Fruit fly (Drosophila melanogaster) whole organism, embryonic: ENCODE data around the gene CG12009.
A peak's percentile ranks its signal among the peaks of the same experiment; 100 is the strongest.

Source experiments
- Adf1 ChIP-seq: fragments of 200-800 bp; sonication (Bioruptor generic); IDR thresholded peaks from 2 replicates; pipeline ENCODE4 v1.3.6; 2022; ENCODE audit warnings: missing biosample characterization, missing genetic modification characterization
- B-H1 ChIP-seq: fragments of 200-800 bp; sonication (Bioruptor generic); IDR thresholded peaks from 3 replicates; pipeline ENCODE4 v1.3.6; 2022; ENCODE audit warnings: missing biosample characterization, missing genetic modification characterization
- C15 ChIP-seq: fragments of 200-800 bp; sonication (Bioruptor generic); IDR thresholded peaks from 3 replicates; pipeline ENCODE4 v1.3.6; 2022; ENCODE audit warnings: missing biosample characterization, missing genetic modification characterization
- CG11247 ChIP-seq: fragments of 200-800 bp; sonication (Bioruptor generic); IDR thresholded peaks from 2 replicates; pipeline ENCODE4 v1.3.6; 2022; ENCODE audit warnings: missing biosample characterization, missing genetic modification characterization
- CG12659 ChIP-seq: fragments of 200-800 bp; sonication (Bioruptor generic); optimal IDR thresholded peaks from 3 replicates; lab custom pipeline; 2017; ENCODE audit warnings: mild to moderate bottlenecking, missing biosample characterization, missing genetic modification reagents, missing genetic modification characterization
- CG13287 ChIP-seq: fragments of 200-800 bp; sonication (Bioruptor generic); IDR thresholded peaks from 2 replicates; pipeline ENCODE4 v1.3.6; 2022; ENCODE audit warnings: missing biosample characterization, missing genetic modification characterization; ENCODE audit not compliant: partially characterized antibody
- CG13424 ChIP-seq: fragments of 200-800 bp; sonication (Bioruptor generic); optimal IDR thresholded peaks from 2 replicates; lab custom pipeline; 2019; ENCODE audit warnings: missing biosample characterization, mild to moderate bottlenecking, missing genetic modification characterization, moderate library complexity
- CG13775 ChIP-seq: fragments of 200-800 bp; sonication (Bioruptor generic); optimal IDR thresholded peaks from 3 replicates; lab custom pipeline; 2017; ENCODE audit warnings: missing biosample characterization, mild to moderate bottlenecking, missing genetic modification characterization
- CG14667 ChIP-seq: fragments of 200-800 bp; sonication (Bioruptor generic); IDR thresholded peaks from 2 replicates; pipeline ENCODE4 v1.3.6; 2022; ENCODE audit warnings: missing biosample characterization, missing genetic modification characterization
- CG14710 ChIP-seq: fragments of 200-800 bp; sonication (Bioruptor generic); optimal IDR thresholded peaks from 3 replicates; lab custom pipeline; 2019; ENCODE audit warnings: missing biosample characterization, mild to moderate bottlenecking, missing genetic modification characterization, moderate library complexity
- CG1529 ChIP-seq: fragments of 200-800 bp; sonication (Bioruptor generic); optimal IDR thresholded peaks from 3 replicates; lab custom pipeline; 2018; ENCODE audit warnings: missing biosample characterization, missing genetic modification characterization
- CG16863 ChIP-seq: fragments of 200-800 bp; sonication (Bioruptor generic); optimal IDR thresholded peaks from 3 replicates; lab custom pipeline; 2016; ENCODE audit warnings: missing biosample characterization, missing genetic modification characterization
- CG2202 ChIP-seq: fragments of 200-800 bp; sonication (Bioruptor generic); optimal IDR thresholded peaks from 2 replicates; lab custom pipeline; 2018; ENCODE audit warnings: missing biosample characterization, mild to moderate bottlenecking, missing genetic modification characterization
- CG30020 ChIP-seq: fragments of 200-800 bp; optimal IDR thresholded peaks from 2 replicates; lab custom pipeline; 2019; ENCODE audit warnings: missing biosample characterization, mild to moderate bottlenecking, missing genetic modification characterization, moderate library complexity
- CG31441 ChIP-seq: fragments of 200-800 bp; sonication (Bioruptor generic); IDR thresholded peaks from 2 replicates; pipeline ENCODE4 v1.3.6; 2022; ENCODE audit warnings: missing biosample characterization, missing genetic modification characterization
- CG3281 ChIP-seq: fragments of 200-800 bp; sonication (Bioruptor generic); optimal IDR thresholded peaks from 3 replicates; lab custom pipeline; 2017; ENCODE audit warnings: missing biosample characterization, mild to moderate bottlenecking, missing genetic modification characterization
- CG3847 ChIP-seq: fragments of 200-800 bp; sonication (Bioruptor generic); IDR thresholded peaks from 2 replicates; pipeline ENCODE4 v1.3.6; 2022; ENCODE audit warnings: missing biosample characterization, missing genetic modification characterization
- CG5245 ChIP-seq: fragments of 200-800 bp; sonication (Bioruptor generic); optimal IDR thresholded peaks from 3 replicates; lab custom pipeline; 2016; ENCODE audit warnings: missing biosample characterization, missing genetic modification characterization
- CG6791 ChIP-seq: fragments of 200-800 bp; sonication (Bioruptor generic); IDR thresholded peaks from 3 replicates; pipeline ENCODE4 v1.3.6; 2022; ENCODE audit warnings: missing biosample characterization, missing genetic modification characterization; ENCODE audit not compliant: partially characterized antibody
- CG7372 ChIP-seq: fragments of 200-800 bp; sonication (Bioruptor generic); IDR thresholded peaks from 2 replicates; pipeline ENCODE4 v1.3.6; 2022; ENCODE audit warnings: missing biosample characterization, missing genetic modification characterization
- Drgx ChIP-seq: fragments of 200-800 bp; sonication (Bioruptor generic); IDR thresholded peaks from 2 replicates; pipeline ENCODE4 v1.3.6; 2022; ENCODE audit warnings: missing biosample characterization, missing genetic modification characterization
- Eip74EF ChIP-seq, 2 experiments: fragments of 200-800 bp in 1 of 2; fragments of >200 bp in 1 of 2; sonication (Bioruptor generic) in 1 of 2; optimal IDR thresholded peaks; 2 replicates each; lab custom pipeline; 2017 to 2019; ENCODE audit warnings: missing biosample characterization in 2 of 2, missing genetic modification characterization in 2 of 2, mild to moderate bottlenecking in 1 of 2, moderate library complexity in 1 of 2
- Gug ChIP-seq: fragments of 200-800 bp; sonication (Bioruptor generic); IDR thresholded peaks from 4 replicates; pipeline ENCODE4 v1.3.6; 2022; ENCODE audit warnings: missing biosample characterization, missing genetic modification characterization
- HHEX ChIP-seq: fragments of 200-800 bp; sonication (Bioruptor generic); optimal IDR thresholded peaks from 3 replicates; lab custom pipeline; 2017; ENCODE audit warnings: missing biosample characterization, mild to moderate bottlenecking, missing genetic modification characterization, missing genetic modification reagents
- HLH54F ChIP-seq: fragments of 200-800 bp; sonication (Bioruptor generic); optimal IDR thresholded peaks from 3 replicates; lab custom pipeline; 2016; ENCODE audit warnings: missing biosample characterization, missing genetic modification characterization
- Hand ChIP-seq: fragments of 200-800 bp; sonication (Bioruptor generic); optimal IDR thresholded peaks from 2 replicates; lab custom pipeline; 2017; ENCODE audit warnings: mild to moderate bottlenecking, missing biosample characterization, missing genetic modification reagents, missing genetic modification characterization
- Hmx ChIP-seq: fragments of 200-800 bp; sonication (Bioruptor generic); optimal IDR thresholded peaks from 2 replicates; lab custom pipeline; 2016; ENCODE audit warnings: missing biosample characterization, missing genetic modification characterization
- Hr39 ChIP-seq: fragments of >200 bp; optimal IDR thresholded peaks from 2 replicates; lab custom pipeline; 2017
- Hr78 ChIP-seq, 2 experiments: fragments of 200-800 bp in 1 of 2; fragments of >200 bp in 1 of 2; sonication (Bioruptor generic) in 1 of 2; optimal IDR thresholded peaks; 2 replicates each; lab custom pipeline; 2017 to 2019; ENCODE audit warnings: missing biosample characterization in 2 of 2, missing genetic modification characterization in 2 of 2, mild to moderate bottlenecking in 1 of 2, moderate library complexity in 1 of 2
- Meics ChIP-seq: fragments of 200-800 bp; sonication (Bioruptor generic); optimal IDR thresholded peaks from 2 replicates; lab custom pipeline; 2017; ENCODE audit warnings: missing biosample characterization, mild to moderate bottlenecking, missing genetic modification characterization
- Myb ChIP-seq: fragments of 200-800 bp; sonication (Bioruptor generic); optimal IDR thresholded peaks from 2 replicates; lab custom pipeline; 2016; ENCODE audit warnings: missing biosample characterization, missing genetic modification characterization
- NC2α ChIP-seq: fragments of 200-800 bp; sonication (Bioruptor generic); optimal IDR thresholded peaks from 2 replicates; lab custom pipeline; 2016; ENCODE audit warnings: missing biosample characterization, missing genetic modification characterization
- Optix ChIP-seq: fragments of 200-800 bp; sonication (Bioruptor generic); IDR thresholded peaks from 3 replicates; pipeline ENCODE4 v1.3.6; 2022; ENCODE audit warnings: missing biosample characterization, missing genetic modification characterization
- Pdp1 ChIP-seq, 2 experiments: fragments of 200-800 bp; sonication (Bioruptor generic); optimal IDR thresholded peaks; 3 replicates each; lab custom pipeline; 2016; ENCODE audit warnings: missing biosample characterization in 2 of 2, missing genetic modification characterization in 2 of 2, mild to moderate bottlenecking in 1 of 2, moderate library complexity in 1 of 2
- Side ChIP-seq: fragments of 200-800 bp; sonication (Bioruptor generic); optimal IDR thresholded peaks from 2 replicates; lab custom pipeline; 2016; ENCODE audit warnings: missing biosample characterization, missing genetic modification characterization
- Ssrp ChIP-seq: fragments of 200-800 bp; sonication (Bioruptor generic); optimal IDR thresholded peaks from 2 replicates; lab custom pipeline; 2018; ENCODE audit warnings: missing biosample characterization, mild to moderate bottlenecking, missing genetic modification characterization, moderate library complexity
- amos ChIP-seq: fragments of 200-800 bp; sonication (Bioruptor generic); IDR thresholded peaks from 2 replicates; pipeline ENCODE4 v1.3.6; 2022; ENCODE audit warnings: missing biosample characterization, missing genetic modification characterization; ENCODE audit not compliant: partially characterized antibody
- da ChIP-seq: fragments of 200-800 bp; sonication (Bioruptor generic); optimal IDR thresholded peaks from 2 replicates; lab custom pipeline; 2016; ENCODE audit warnings: missing biosample characterization, missing genetic modification characterization
- gfzf ChIP-seq: fragments of 200-800 bp; sonication (Bioruptor generic); optimal IDR thresholded peaks from 2 replicates; lab custom pipeline; 2016; ENCODE audit warnings: missing biosample characterization, mild to moderate bottlenecking, missing genetic modification characterization, moderate library complexity
- hbn ChIP-seq: fragments of 200-800 bp; sonication (Bioruptor generic); IDR thresholded peaks from 2 replicates; pipeline ENCODE4 v1.3.6; 2022; ENCODE audit warnings: missing biosample characterization, missing genetic modification characterization; ENCODE audit not compliant: partially characterized antibody
- knrl ChIP-seq: fragments of 200-800 bp; sonication (Bioruptor generic); IDR thresholded peaks from 3 replicates; pipeline ENCODE4 v1.3.6; 2022; ENCODE audit warnings: missing biosample characterization, missing genetic modification characterization; ENCODE audit not compliant: partially characterized antibody
- nau ChIP-seq: fragments of 200-800 bp; sonication (Bioruptor generic); optimal IDR thresholded peaks from 3 replicates; lab custom pipeline; 2017; ENCODE audit warnings: missing biosample characterization, mild to moderate bottlenecking, missing genetic modification characterization, missing genetic modification reagents
- nmo ChIP-seq: fragments of 200-800 bp; sonication (Bioruptor generic); optimal IDR thresholded peaks from 2 replicates; lab custom pipeline; 2018; ENCODE audit warnings: missing biosample characterization, mild to moderate bottlenecking, missing genetic modification characterization, moderate library complexity
- nom ChIP-seq: fragments of 200-800 bp; sonication (Bioruptor generic); optimal IDR thresholded peaks from 2 replicates; lab custom pipeline; 2017; ENCODE audit warnings: missing biosample characterization, missing genetic modification characterization, mild to moderate bottlenecking, moderate library complexity, missing genetic modification reagents
- pzg ChIP-seq: fragments of 200-800 bp; sonication (Bioruptor generic); optimal IDR thresholded peaks from 3 replicates; lab custom pipeline; 2018; ENCODE audit warnings: missing biosample characterization, mild to moderate bottlenecking, missing genetic modification characterization, moderate library complexity
- scrt ChIP-seq: fragments of 200-800 bp; sonication (Bioruptor generic); optimal IDR thresholded peaks from 2 replicates; lab custom pipeline; 2018; ENCODE audit warnings: missing biosample characterization, mild to moderate bottlenecking, missing genetic modification characterization, moderate library complexity
- sqz ChIP-seq: fragments of 200-800 bp; sonication (Bioruptor generic); optimal IDR thresholded peaks from 3 replicates; lab custom pipeline; 2018; ENCODE audit warnings: missing biosample characterization, mild to moderate bottlenecking, missing genetic modification characterization
- tin ChIP-seq: fragments of 200-800 bp; sonication (Bioruptor generic); optimal IDR thresholded peaks from 3 replicates; lab custom pipeline; 2016; ENCODE audit warnings: missing biosample characterization, missing genetic modification characterization

CG12009 gene

DNA sequence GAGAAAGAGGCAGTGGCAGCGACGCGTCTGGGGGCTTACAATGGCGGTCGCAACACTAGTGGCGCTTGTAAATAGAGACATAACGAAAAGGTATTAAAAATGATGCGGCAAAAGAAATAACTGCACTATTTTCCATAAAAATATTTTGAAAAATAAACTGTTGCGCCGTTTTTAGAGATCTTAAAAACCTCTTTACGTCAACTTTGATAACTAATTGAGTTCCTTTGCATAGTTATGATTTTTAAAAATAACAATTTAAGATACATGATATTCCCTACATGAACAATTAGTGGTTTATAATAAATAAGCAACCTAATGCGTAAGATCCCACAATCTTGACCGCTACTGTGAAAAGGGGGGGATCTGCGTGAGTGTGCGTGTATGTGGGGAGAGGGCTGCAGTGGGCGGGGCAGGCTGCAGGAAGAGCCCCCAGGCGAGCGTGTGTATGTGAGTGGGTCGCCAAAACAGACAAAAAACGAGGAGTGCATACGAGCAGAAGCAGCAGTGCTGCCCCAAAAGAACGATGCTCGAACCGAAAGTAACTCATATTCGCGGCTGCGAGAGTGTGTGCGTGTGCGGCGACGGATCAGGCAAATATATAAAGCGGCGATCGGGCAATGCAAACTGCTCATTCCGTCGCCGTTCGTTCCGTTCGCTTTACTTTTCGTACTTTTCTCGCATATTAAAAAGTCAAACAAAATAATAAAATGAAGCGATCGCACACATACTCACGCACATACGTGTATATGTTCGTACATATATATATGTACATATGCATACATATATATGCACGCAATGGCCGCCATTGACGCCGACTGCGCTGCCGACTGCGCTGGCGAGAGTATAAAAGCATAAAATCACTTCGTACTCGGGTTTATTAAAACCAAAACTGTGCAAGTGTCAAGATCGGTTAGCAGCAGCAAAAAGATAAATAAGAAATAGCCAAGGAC is 42.3 kb upstream of the CG12009 start (continued):
- TF ChIP-seq B-H1 (GFP tag; lab: Robert Waterston, UW) (no peak), CG30020 (tag; lab: Kevin White, UChicago) (no peak), CG5245 (GFP tag; lab: Kevin White, UChicago) (peak; percentile 9), Drgx (peak; percentile 79), Pdp1 (GFP tag; optimal IDR thresholded peaks at IDR 0.05; lab: Kevin White, UChicago) (peak in 1 of 2 experiments; percentile 19), Adf1 (GFP tag; lab: Robert Waterston, UW) (peak; percentile 22), CG2202 (tag; lab: Kevin White, UChicago) (no peak), da (no peak), CG7372 (no peak), CG14710 (tag; lab: Kevin White, UChicago) (peak; percentile 3), gfzf (GFP tag; lab: Kevin White, UChicago) (no peak), nau (GFP tag; lab: Kevin White, UChicago) (peak; percentile 4), HLH54F (GFP tag; lab: Kevin White, UChicago) (peak; percentile 23), Myb (no peak), CG13775 (GFP tag; lab: Kevin White, UChicago) (peak; percentile 31), Eip74EF (GFP tag; optimal IDR thresholded peaks at IDR 0.05; lab: Kevin White, UChicago) (no peak), CG12659 (peak; percentile 54), CG13424 (tag; lab: Kevin White, UChicago) (peak; percentile 65), pzg (GFP tag; lab: Kevin White, UChicago) (no peak), CG1529 (GFP tag; lab: Kevin White, UChicago) (peak; percentile 39), nmo (peak; percentile 74), C15 (GFP tag; lab: Robert Waterston, UW) (no peak), Meics (GFP tag; lab: Kevin White, UChicago) (peak; percentile 14), Side (GFP tag; lab: Kevin White, UChicago) (no peak), Hand (GFP tag; lab: Kevin White, UChicago) (no peak), CG11247 (no peak), knrl (GFP tag; lab: Robert Waterston, UW) (no peak), NC2α (GFP tag; lab: Kevin White, UChicago) (peak; percentile 2), HHEX (GFP tag; lab: Kevin White, UChicago) (peak; percentile 18), Hr78 (GFP tag; optimal IDR thresholded peaks at IDR 0.05; lab: Kevin White, UChicago) (no peak), Hmx (GFP tag; lab: Kevin White, UChicago) (peak; percentile 2), amos (GFP tag; lab: Robert Waterston, UW) (no peak), nom (peak; percentile 95), scrt (GFP tag; lab: Kevin White, UChicago) (no peak), CG6791 (no peak), CG13287 (GFP tag; lab: Robert Waterston, UW) (no peak), sqz (GFP tag; lab: Kevin White, UChicago) (no peak), tin (GFP tag; lab: Kevin White, UChicago) (peak; percentile 6), hbn (GFP tag; lab: Robert Waterston, UW) (no peak), Optix (GFP tag; lab: Robert Waterston, UW) (no peak), Gug (GFP tag; lab: Robert Waterston, UW) (no peak), CG3847 (GFP tag; lab: Robert Waterston, UW) (no peak), Hr39 (lab: Kevin White, UChicago) (no peak), CG14667 (GFP tag; lab: Robert Waterston, UW) (0 out of 2 replicates have a peak, but pooled peaks have one; percentile 12), CG31441 (GFP tag; lab: Robert Waterston, UW) (peak; percentile 54; the same call in 1 of the 2 replicates), CG16863 (GFP tag; lab: Kevin White, UChicago) (peak; percentile 26), CG3281 (GFP tag; lab: Kevin White, UChicago) (peak; percentile 15), Ssrp (tag; lab: Kevin White, UChicago) (peak; percentile 67)
